Worm (Caenorhabditis elegans) whole organism, L1 larva: Measurements from ENCODE around the gene spp-11.

Experiments
- aha-1 ChIP-seq: fragments of 150-350 bp; optimal IDR thresholded peaks from 2 replicates; lab custom pipeline; 2014; ENCODE audit warnings: missing biosample characterization, missing genetic modification characterization
- ama-1 ChIP-seq: fragments of 150-350 bp; optimal IDR thresholded peaks from 2 replicates; lab custom pipeline; 2014
- blmp-1 ChIP-seq: fragments of 150-350 bp; optimal IDR thresholded peaks from 2 replicates; lab custom pipeline; 2014; ENCODE audit warnings: missing biosample characterization, missing genetic modification characterization
- ceh-82 ChIP-seq, 3 experiments: fragments of 150-350 bp in 1 of 3; sonication (generic microtip) in 2 of 3; optimal IDR thresholded peaks; 2 replicates each; lab custom pipeline; 2014 to 2017; ENCODE audit warnings: missing biosample characterization in 3 of 3, missing genetic modification characterization in 3 of 3
- dsc-1 ChIP-seq: sonication (generic microtip); optimal IDR thresholded peaks from 2 replicates; lab custom pipeline; 2016; ENCODE audit warnings: mild to moderate bottlenecking, missing genetic modification characterization, missing compliant biosample characterization
- efl-1 ChIP-seq, 4 experiments: fragments of 150-350 bp; optimal IDR thresholded peaks in 3 of 4; peaks in 1 of 4; 1 replicate in 1 of 4; 2 replicates in 3 of 4; lab custom pipeline; 2014; ENCODE audit warnings: missing biosample characterization in 2 of 4, missing genetic modification characterization in 2 of 4, missing genetic modification reagents in 2 of 4
- efl-3 ChIP-seq: fragments of 200-800 bp; sonication (Bioruptor generic); optimal IDR thresholded peaks from 2 replicates; lab custom pipeline; 2018; ENCODE audit warnings: mild to moderate bottlenecking, missing genetic modification characterization, missing compliant biosample characterization
- egl-27 ChIP-seq, 2 experiments: fragments of 150-350 bp in 1 of 2; sonication (generic microtip); optimal IDR thresholded peaks; 3 replicates each; lab custom pipeline; 2017 to 2018; ENCODE audit warnings: missing biosample characterization in 2 of 2, missing genetic modification characterization in 2 of 2, missing genetic modification reagents in 2 of 2
- elt-2 ChIP-seq: sonication (generic microtip); optimal IDR thresholded peaks from 2 replicates; lab custom pipeline; 2016; ENCODE audit warnings: missing genetic modification characterization, mild to moderate bottlenecking, inconsistent platforms, missing compliant biosample characterization, missing genetic modification reagents
- elt-3 ChIP-seq, 6 experiments: fragments of 150-350 bp in 1 of 6; sonication (generic microtip); optimal IDR thresholded peaks; 2 replicates each; lab custom pipeline; 2017 to 2018; ENCODE audit warnings: missing biosample characterization in 6 of 6, missing genetic modification characterization in 6 of 6, inconsistent platforms in 1 of 6
- grh-1 ChIP-seq: fragments of 200-800 bp; sonication (Bioruptor generic); IDR thresholded peaks from 2 replicates; pipeline ENCODE4 v1.3.6; 2022; ENCODE audit warnings: missing genetic modification reagents, missing genetic modification characterization, missing compliant biosample characterization
- hpl-2 ChIP-seq: fragments of 150-350 bp; optimal IDR thresholded peaks from 2 replicates; lab custom pipeline; 2014; ENCODE audit warnings: missing biosample characterization, missing genetic modification reagents, missing genetic modification characterization
- isw-1 ChIP-seq: fragments of 200-800 bp; sonication (Bioruptor generic); IDR thresholded peaks from 2 replicates; pipeline ENCODE4 v1.3.6; 2022; ENCODE audit warnings: missing genetic modification characterization, missing compliant biosample characterization
- lin-13 ChIP-seq: fragments of 150-350 bp; optimal IDR thresholded peaks from 2 replicates; lab custom pipeline; 2014; ENCODE audit warnings: missing biosample characterization, missing genetic modification reagents, missing genetic modification characterization
- lin-14 ChIP-seq: fragments of 200-800 bp; sonication (Bioruptor generic); optimal IDR thresholded peaks from 2 replicates; lab custom pipeline; 2018; ENCODE audit warnings: mild to moderate bottlenecking, missing genetic modification characterization, moderate library complexity, missing compliant biosample characterization
- lin-35 ChIP-seq, 2 experiments: fragments of 150-350 bp; optimal IDR thresholded peaks; 2 replicates each; lab custom pipeline; 2014; ENCODE audit warnings: missing biosample characterization in 2 of 2, missing genetic modification characterization in 2 of 2, missing genetic modification reagents in 2 of 2
- lin-39 ChIP-seq: fragments of 150-350 bp; optimal IDR thresholded peaks from 2 replicates; lab custom pipeline; 2014; ENCODE audit warnings: missing biosample characterization, missing genetic modification reagents, missing genetic modification characterization
- lir-3 ChIP-seq: sonication (generic microtip); optimal IDR thresholded peaks from 2 replicates; lab custom pipeline; 2016; ENCODE audit warnings: mild to moderate bottlenecking, missing genetic modification characterization, moderate library complexity, missing compliant biosample characterization; ENCODE audit not compliant: poor library complexity
- mep-1 ChIP-seq: fragments of 150-350 bp; optimal IDR thresholded peaks from 2 replicates; lab custom pipeline; 2014; ENCODE audit warnings: missing biosample characterization, missing genetic modification characterization
- nhr-20 ChIP-seq: sonication (generic microtip); optimal IDR thresholded peaks from 2 replicates; lab custom pipeline; 2016; ENCODE audit warnings: mild to moderate bottlenecking, missing genetic modification characterization, missing compliant biosample characterization
- nhr-71 ChIP-seq: sonication (generic microtip); optimal IDR thresholded peaks from 2 replicates; lab custom pipeline; 2016; ENCODE audit warnings: mild to moderate bottlenecking, missing genetic modification characterization, moderate library complexity, missing compliant biosample characterization
- nhr-77 ChIP-seq: fragments of 150-350 bp; optimal IDR thresholded peaks from 2 replicates; lab custom pipeline; 2014; ENCODE audit warnings: missing biosample characterization, missing genetic modification characterization
- nhr-85 ChIP-seq: sonication (generic microtip); peaks from one replicate; lab custom pipeline; 2016; ENCODE audit warnings: missing genetic modification characterization, inconsistent platforms, missing compliant biosample characterization
- nhr-90 ChIP-seq: sonication (generic microtip); optimal IDR thresholded peaks from 2 replicates; lab custom pipeline; 2016; ENCODE audit warnings: mild to moderate bottlenecking, missing genetic modification characterization, missing compliant biosample characterization; ENCODE audit not compliant: poor library complexity
- pag-3 ChIP-seq: sonication (generic microtip); optimal IDR thresholded peaks from 2 replicates; lab custom pipeline; 2017; ENCODE audit warnings: missing genetic modification characterization, mild to moderate bottlenecking, missing compliant biosample characterization, antibody characterized with exemption, borderline replicate concordance; ENCODE audit not compliant: insufficient read depth
- pqm-1 ChIP-seq: sonication (generic microtip); optimal IDR thresholded peaks from 3 replicates; lab custom pipeline; 2017; ENCODE audit warnings: missing biosample characterization, missing genetic modification characterization
- snu-23 ChIP-seq: sonication (generic microtip); optimal IDR thresholded peaks from 2 replicates; lab custom pipeline; 2016; ENCODE audit warnings: missing genetic modification characterization, missing compliant biosample characterization
- sptf-1 ChIP-seq: fragments of 150-350 bp; optimal IDR thresholded peaks from 2 replicates; lab custom pipeline; 2014; ENCODE audit warnings: missing biosample characterization, missing genetic modification characterization
- sup-37 ChIP-seq: fragments of 200-800 bp; sonication (Bioruptor generic); optimal IDR thresholded peaks from 2 replicates; lab custom pipeline; 2018; ENCODE audit warnings: mild to moderate bottlenecking, missing genetic modification characterization, missing compliant biosample characterization
- tbx-2 ChIP-seq: sonication (generic microtip); optimal IDR thresholded peaks from 2 replicates; lab custom pipeline; 2016; ENCODE audit warnings: missing genetic modification characterization, missing compliant biosample characterization

spp-11 gene

DNA sequence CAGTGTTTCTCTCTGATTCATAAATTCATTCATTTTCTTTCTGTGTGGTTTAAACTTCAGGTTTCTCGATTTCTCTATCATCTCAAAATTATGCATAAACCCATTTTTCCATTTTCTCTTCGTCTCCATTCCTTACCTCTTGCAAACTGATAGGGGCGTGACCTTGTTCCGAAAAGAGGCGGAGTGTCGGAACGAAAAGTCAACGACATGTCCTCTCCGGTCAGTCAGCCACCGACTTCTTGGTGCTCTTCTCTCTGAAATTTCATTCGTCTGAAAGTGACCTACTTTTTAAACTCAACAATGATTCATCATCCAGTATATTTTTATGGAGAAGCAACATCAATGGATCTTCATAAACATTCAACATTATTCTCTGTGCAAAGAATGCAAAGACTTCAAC, 26.3 kb downstream of the spp-11 start, which contains the start of gene F58F12.12:
F58F12.12 (plus strand) TSS at position 301 of the 400 bp plus-strand sequence.
- TF ChIP-seq lin-13 (GFP tag; lab: Kevin White, UChicago) (no peak), blmp-1 (tag; lab: Kevin White, UChicago) (peak; percentile 5)

DNA sequence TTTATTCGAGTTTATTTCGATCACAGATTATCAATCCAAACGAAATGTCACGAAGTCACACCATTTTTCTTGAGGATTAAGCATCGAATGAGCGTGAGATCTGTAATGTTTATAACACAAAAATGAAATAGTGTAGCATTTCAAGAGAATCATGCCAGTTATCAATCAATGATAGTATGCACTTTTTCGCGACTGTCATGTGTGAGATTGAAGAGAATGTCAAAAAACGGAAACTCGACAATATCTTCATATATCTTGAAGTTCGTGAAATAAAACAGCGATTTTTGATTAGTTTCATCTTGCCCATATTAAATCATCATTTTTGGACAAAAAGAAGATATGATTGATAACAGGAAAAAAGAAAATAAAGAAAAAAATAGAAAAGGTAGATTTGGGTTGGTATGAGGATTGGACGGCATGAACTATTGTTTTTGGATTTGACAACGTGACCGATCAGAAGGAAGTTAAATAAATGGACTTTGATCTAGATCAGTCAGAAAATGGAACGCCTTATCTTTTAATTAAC, 28.1 kb downstream of the spp-11 start:
- TF ChIP-seq nhr-20 (tag; lab: Kevin White, UChicago) (peak; percentile 36), nhr-71 (tag; lab: Kevin White, UChicago) (peak; percentile 54), nhr-85 (tag; lab: Kevin White, UChicago) (peak; percentile 75), snu-23 (GFP tag; lab: Kevin White, UChicago) (peak; percentile 27), elt-3 (tag; optimal IDR thresholded peaks at IDR 0.05; lab: Kevin White, UChicago) (peak in 4 of 6 experiments; percentile 22 to 62 (median 44)), sup-37 (GFP tag; lab: Kevin White, UChicago) (no peak), blmp-1 (tag; lab: Kevin White, UChicago) (peak; percentile 73), pqm-1 (tag; lab: Kevin White, UChicago) (no peak), tbx-2 (tag; lab: Kevin White, UChicago) (peak; percentile 5)

DNA sequence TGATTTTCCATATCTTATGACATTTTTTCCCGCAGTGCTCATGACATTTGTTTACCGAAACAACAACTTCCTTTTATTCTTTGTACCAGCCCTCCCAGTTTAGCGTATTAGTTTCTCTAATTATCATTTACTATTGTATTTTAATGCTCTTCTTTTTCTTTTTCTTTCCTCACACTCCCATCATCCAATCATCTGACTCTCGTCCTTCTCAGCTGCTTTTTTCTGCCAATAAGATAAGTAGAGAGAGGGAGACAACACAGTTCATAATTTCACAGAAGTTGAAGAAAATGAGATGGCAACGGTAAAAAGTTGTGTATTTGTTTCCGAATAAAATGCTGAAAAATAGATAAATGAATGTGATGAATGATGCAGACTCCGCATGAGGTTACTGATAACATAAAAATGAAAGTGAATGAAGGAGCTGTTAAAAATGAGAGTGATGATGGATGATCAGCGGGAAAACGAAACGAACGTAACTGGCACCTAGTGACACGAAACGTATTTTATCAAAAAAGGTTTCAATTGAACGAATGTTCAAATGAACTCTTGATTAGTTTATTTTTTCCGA, 29.7 kb downstream of the spp-11 start:
- TF ChIP-seq elt-2 (tag; lab: Kevin White, UChicago) (peak; percentile 52), lin-14 (peak; percentile 13), blmp-1 (tag; lab: Kevin White, UChicago) (peak; percentile 33), nhr-20 (tag; lab: Kevin White, UChicago) (peak; percentile 0), grh-1 (GFP tag; lab: Robert Waterston, UW) (no peak), isw-1 (GFP tag; lab: Robert Waterston, UW) (no peak), lir-3 (tag; lab: Kevin White, UChicago) (no peak), efl-1 (optimal IDR thresholded peaks at IDR 0.05; lab: Kevin White, UChicago) (no peak), efl-1 (GFP tag; optimal IDR thresholded peaks at IDR 0.05 in 1 of 2; lab: Kevin White, UChicago) (peak in 1 of 2 experiments; percentile 29), lin-13 (GFP tag; lab: Kevin White, UChicago) (no peak), lin-35 (GFP tag; optimal IDR thresholded peaks at IDR 0.05; lab: Kevin White, UChicago) (peak in 1 of 2 experiments; percentile 56), nhr-90 (tag; lab: Kevin White, UChicago) (no peak)
- TF ChIP-seq, all 84 proteins: peak for 6

- TF ChIP-seq aha-1 (tag; lab: Kevin White, UChicago) (no peak), ama-1 (no peak), pag-3 (tag; lab: Kevin White, UChicago) (no peak), sptf-1 (tag; lab: Kevin White, UChicago) (no peak), ceh-82 (tag; optimal IDR thresholded peaks at IDR 0.05; lab: Kevin White, UChicago) (no peak), efl-3 (GFP tag; lab: Kevin White, UChicago) (no peak), egl-27 (tag; optimal IDR thresholded peaks at IDR 0.05; lab: Kevin White, UChicago) (no peak)
Measured at ce11 chrII:6376693-6377092, 30.5 kb downstream of the spp-11 start.

DNA sequence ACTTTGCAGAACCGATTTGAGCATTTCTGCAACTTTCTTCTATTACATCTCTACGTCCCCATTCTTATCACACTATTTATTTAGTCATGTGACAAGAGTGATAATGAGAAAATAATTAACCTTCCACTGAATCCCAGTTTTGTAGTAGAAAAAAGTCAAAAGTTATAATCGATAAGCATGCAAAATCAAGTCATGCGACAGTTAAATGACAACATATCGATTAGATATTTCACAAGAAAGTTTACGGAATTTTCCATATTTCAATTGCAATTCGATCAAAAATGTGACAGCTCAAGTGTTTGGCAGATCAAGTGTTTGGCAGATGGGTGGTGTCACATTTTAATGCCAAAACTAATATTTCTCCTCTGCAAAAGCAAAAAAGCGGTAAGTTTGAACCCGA, 32.5 kb downstream of the spp-11 start:
- TF ChIP-seq nhr-90 (tag; lab: Kevin White, UChicago): peak; percentile 23
- TF ChIP-seq efl-1 (optimal IDR thresholded peaks at IDR 0.05; lab: Kevin White, UChicago): no peak
- peak in 1 of 2 experiments; percentile 88 for TF ChIP-seq efl-1 (GFP tag; optimal IDR thresholded peaks at IDR 0.05 in 1 of 2; lab: Kevin White, UChicago)
- peak; percentile 1 for TF ChIP-seq nhr-71 (tag; lab: Kevin White, UChicago)
- no peak for TF ChIP-seq mep-1
- TF ChIP-seq dsc-1 (tag; lab: Kevin White, UChicago): no peak
- TF ChIP-seq nhr-77 (tag; lab: Kevin White, UChicago): no peak
- TF ChIP-seq nhr-85 (tag; lab: Kevin White, UChicago): peak; percentile 62
- no peak for TF ChIP-seq lin-39 (tag; lab: Kevin White, UChicago)
- TF ChIP-seq elt-2 (tag; lab: Kevin White, UChicago): peak; percentile 78
- TF ChIP-seq lin-35 (GFP tag; optimal IDR thresholded peaks at IDR 0.05; lab: Kevin White, UChicago): peak in 1 of 2 experiments; percentile 55
- TF ChIP-seq hpl-2 (GFP tag; lab: Kevin White, UChicago): peak; percentile 29
